Worm (Caenorhabditis elegans): ENCODE results near the gene sri-2.

DNA sequence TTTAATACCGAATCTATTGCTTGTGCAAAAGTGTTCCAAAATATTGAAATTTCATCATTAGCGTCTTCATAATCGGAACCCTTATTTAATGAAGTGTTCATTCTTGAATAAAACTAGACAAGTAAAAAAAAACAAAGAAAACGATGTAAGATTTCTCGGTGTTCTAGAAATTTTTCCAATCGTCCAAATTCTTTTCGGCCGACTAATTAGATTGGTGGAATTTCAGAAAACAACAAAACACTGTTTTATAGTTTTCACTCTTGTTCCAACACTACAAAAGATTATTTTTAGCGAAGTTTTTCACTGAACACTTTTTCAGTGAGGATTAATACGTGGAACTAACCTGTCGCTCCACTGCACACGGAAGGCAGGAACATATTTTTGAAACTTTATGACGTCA lies 12.3 kb downstream of the sri-2 start, which contains the start of gene srw-56:
- TF ChIP-seq him-1 (tag; optimal IDR thresholded peaks at IDR 0.05), result no peak
- TF ChIP-seq dao-5 (tag; optimal IDR thresholded peaks at IDR 0.05), result no peak
- no peak for TF ChIP-seq W03F9.2 (tag; optimal IDR thresholded peaks at IDR 0.05)
